Worm (Caenorhabditis elegans) whole organism, late embryonic: Measurements from ENCODE around the gene pptr-2.

Experiments used
- K02D7.2 ChIP-seq: sonication (generic microtip); optimal IDR thresholded peaks from 2 replicates; lab custom pipeline; 2017; ENCODE audit warnings: mild to moderate bottlenecking, missing genetic modification characterization, missing compliant biosample characterization
- mec-3 ChIP-seq: sonication (generic microtip); optimal IDR thresholded peaks from 2 replicates; lab custom pipeline; 2016; ENCODE audit warnings: borderline replicate concordance, missing genetic modification characterization, missing compliant biosample characterization
- nfya-1 ChIP-seq: sonication (generic microtip); optimal IDR thresholded peaks from 2 replicates; lab custom pipeline; 2017; ENCODE audit warnings: missing genetic modification characterization, mild to moderate bottlenecking, missing compliant biosample characterization, antibody characterized with exemption, moderate library complexity
- pha-2 ChIP-seq: sonication (generic microtip); optimal IDR thresholded peaks from 2 replicates; lab custom pipeline; 2017; ENCODE audit warnings: mild to moderate bottlenecking, missing genetic modification characterization, missing compliant biosample characterization
- pha-4 ChIP-seq: fragments of 150-350 bp; optimal IDR thresholded peaks from 2 replicates; lab custom pipeline; 2018; ENCODE audit warnings: missing biosample characterization, missing genetic modification reagents, missing genetic modification characterization
- tbx-2 ChIP-seq: sonication (generic microtip); optimal IDR thresholded peaks from 2 replicates; lab custom pipeline; 2016; ENCODE audit warnings: missing genetic modification characterization, missing compliant biosample characterization

- TF ChIP-seq nfya-1 (tag; lab: Kevin White, UChicago): no peak
- TF ChIP-seq pha-4 (tag; lab: Kevin White, UChicago): no peak
- TF ChIP-seq mec-3 (tag; lab: Kevin White, UChicago): no peak
- no peak for TF ChIP-seq tbx-2 (tag; lab: Kevin White, UChicago)
- no peak for TF ChIP-seq K02D7.2 (tag; lab: Kevin White, UChicago)
- no peak for TF ChIP-seq pha-2 (tag; lab: Kevin White, UChicago)
Observed at ce11 chrV:11046730-11047129, 12.0 kb upstream of the pptr-2 start, which contains the start of gene dhs-18.
